Worm (Caenorhabditis elegans): ENCODE measurements around the gene hrg-2.

ce11 chrV:12361644-12362043, 48.7 kb downstream of the hrg-2 start, which contains the start of gene fipr-1:
- no peak for TF ChIP-seq ces-1 (GFP tag; optimal IDR thresholded peaks at IDR 0.05)
- no peak for TF ChIP-seq blmp-1 (tag; optimal IDR thresholded peaks at IDR 0.05)
- no peak for TF ChIP-seq pha-4 (tag; optimal IDR thresholded peaks at IDR 0.05)
- TF ChIP-seq lin-13 (tag; optimal IDR thresholded peaks at IDR 0.05) = no peak
- no peak for TF ChIP-seq mep-1 (tag; optimal IDR thresholded peaks at IDR 0.05)
- no peak for TF ChIP-seq unc-62 (GFP tag; optimal IDR thresholded peaks at IDR 0.05)
